Worm (Caenorhabditis elegans): ENCODE results near the gene acr-18.
A peak's percentile ranks its signal among the peaks of the same experiment; 100 is the strongest.

- TF ChIP-seq ama-1 (optimal IDR thresholded peaks at IDR 0.05): no peak
- TF ChIP-seq pes-1 (GFP tag; IDR thresholded peaks at IDR 0.05): peak; percentile 76
Observed at ce11 chrV:15553869-15554268, 5.1 kb downstream of the acr-18 start.

Data from whole organism, early embryonic.